Worm (Caenorhabditis elegans) whole organism, dauer: Measurements from ENCODE around the gene M04B2.4.

ENCODE experiments used
- unc-62 ChIP-seq: sonication (generic microtip); optimal IDR thresholded peaks from 2 replicates; lab custom pipeline; 2017; ENCODE audit warnings: missing biosample characterization, missing genetic modification reagents, missing genetic modification characterization

The M04B2.4 gene

ce11 chrIV:11520960-11521359, at the start of gene M04B2.4, which contains the start of gene gfl-1:
TSS of gene M04B2.4 (minus strand) at chrIV:11521031.
TSS of gene gfl-1 (plus strand) at chrIV:11521290.
- no peak for TF ChIP-seq unc-62 (GFP tag; lab: Kevin White, UChicago)

- TF ChIP-seq unc-62 (GFP tag; lab: Kevin White, UChicago) = no peak
Measured at ce11 chrIV:11570200-11570599, 49.4 kb upstream of the M04B2.4 start, which contains the start of gene srgp-1. TSS of gene srgp-1 (plus strand) at chrIV:11570500.

- no peak for TF ChIP-seq unc-62 (GFP tag; lab: Kevin White, UChicago)
Measured at ce11 chrIV:11569795-11570194, 49.0 kb upstream of the M04B2.4 start.

ce11 chrIV:11568249-11568940, 47.6 kb upstream of the M04B2.4 start:
- TF ChIP-seq unc-62 (GFP tag; lab: Kevin White, UChicago) = no peak

ce11 chrIV:11566146-11566545, 45.3 kb upstream of the M04B2.4 start, which contains the start of gene sec-24.1:
TSS of gene sec-24.1 (minus strand) at chrIV:11566194.
- no peak for TF ChIP-seq unc-62 (GFP tag; lab: Kevin White, UChicago)

- TF ChIP-seq unc-62 (GFP tag; lab: Kevin White, UChicago) = no peak
Measured at ce11 chrIV:11565022-11565421, 44.2 kb upstream of the M04B2.4 start.

ce11 chrIV:11563090-11563489, 42.3 kb upstream of the M04B2.4 start:
- TF ChIP-seq unc-62 (GFP tag; lab: Kevin White, UChicago) = no peak

- TF ChIP-seq unc-62 (GFP tag; lab: Kevin White, UChicago) = no peak
Measured at ce11 chrIV:11561677-11562076, 40.8 kb upstream of the M04B2.4 start, which contains the start of gene F12F6.7. TSS of gene F12F6.7 (minus strand) at chrIV:11561833.

- TF ChIP-seq unc-62 (GFP tag; lab: Kevin White, UChicago) = no peak
Measured at ce11 chrIV:11551813-11552212, 31.0 kb upstream of the M04B2.4 start, which contains the start of gene col-128. TSS of gene col-128 (minus strand) at chrIV:11551960.

- TF ChIP-seq unc-62 (GFP tag; lab: Kevin White, UChicago) = no peak
Measured at ce11 chrIV:11549694-11550093, 28.9 kb upstream of the M04B2.4 start.

ce11 chrIV:11548671-11549070, 27.8 kb upstream of the M04B2.4 start, which contains the start of gene M04B2.7:
TSS of gene M04B2.7 (minus strand) at chrIV:11548771.
- TF ChIP-seq unc-62 (GFP tag; lab: Kevin White, UChicago) = no peak

ce11 chrIV:11527752-11528151, 6.9 kb upstream of the M04B2.4 start, which contains the start of gene M04B2.2:
TSS of gene M04B2.2 (plus strand) at chrIV:11528052.
- no peak for TF ChIP-seq unc-62 (GFP tag; lab: Kevin White, UChicago)

- TF ChIP-seq unc-62 (GFP tag; lab: Kevin White, UChicago) = no peak
Measured at ce11 chrIV:11526189-11526588, 5.4 kb upstream of the M04B2.4 start.

- no peak for TF ChIP-seq unc-62 (GFP tag; lab: Kevin White, UChicago)
Measured at ce11 chrIV:11524241-11524692, 3.4 kb upstream of the M04B2.4 start, which contains the start of gene mep-1. TSS of gene mep-1 (plus strand) at chrIV:11524642.

ce11 chrIV:11523685-11524084, 2.9 kb upstream of the M04B2.4 start:
- no peak for TF ChIP-seq unc-62 (GFP tag; lab: Kevin White, UChicago)

- TF ChIP-seq unc-62 (GFP tag; lab: Kevin White, UChicago) = no peak
Measured at ce11 chrIV:11522225-11522952, 1.6 kb upstream of the M04B2.4 start.
